Worm (Caenorhabditis elegans) whole organism, L1 larva: ENCODE measurements around the gene sulp-5.

ENCODE experiments used
- efl-3 ChIP-seq: fragments of 200-800 bp; sonication (Bioruptor generic); optimal IDR thresholded peaks from 2 replicates; lab custom pipeline; 2018; ENCODE audit warnings: mild to moderate bottlenecking, missing genetic modification characterization, missing compliant biosample characterization
- lin-39 ChIP-seq: fragments of 150-350 bp; optimal IDR thresholded peaks from 2 replicates; lab custom pipeline; 2014; ENCODE audit warnings: missing biosample characterization, missing genetic modification reagents, missing genetic modification characterization
- nhr-11 ChIP-seq: fragments of 150-350 bp; optimal IDR thresholded peaks from 2 replicates; lab custom pipeline; 2014; ENCODE audit warnings: missing biosample characterization, missing genetic modification characterization
- sox-4 ChIP-seq: sonication (generic microtip); optimal IDR thresholded peaks from 2 replicates; lab custom pipeline; 2016; ENCODE audit warnings: missing genetic modification characterization, missing compliant biosample characterization
- sptf-1 ChIP-seq: fragments of 150-350 bp; optimal IDR thresholded peaks from 2 replicates; lab custom pipeline; 2014; ENCODE audit warnings: missing biosample characterization, missing genetic modification characterization

ce11 chrV:11927346-11927745, 47.5 kb downstream of the sulp-5 start, which contains the start of gene osm-6:
- TF ChIP-seq efl-3 (GFP tag; lab: Kevin White, UChicago) (no peak), sox-4 (tag; lab: Kevin White, UChicago) (no peak), nhr-11 (no peak), sptf-1 (tag; lab: Kevin White, UChicago) (no peak), lin-39 (tag; lab: Kevin White, UChicago) (no peak)
